Worm (Caenorhabditis elegans) whole organism, dauer: ENCODE results near the gene ZK355.3.

Source experiments
- unc-62 ChIP-seq: sonication (generic microtip); optimal IDR thresholded peaks from 2 replicates; lab custom pipeline; 2017; ENCODE audit warnings: missing biosample characterization, missing genetic modification reagents, missing genetic modification characterization

ZK355.3 gene

ce11 chrII:2913505-2913904 is 13.9 kb downstream of the ZK355.3 start, which contains the start of gene ubc-15:
ubc-15 (minus strand) TSS chrII:2913605.
- no peak for TF ChIP-seq unc-62 (GFP tag; lab: Kevin White, UChicago)

ce11 chrII:2903748-2904147 is 23.7 kb downstream of the ZK355.3 start:
- TF ChIP-seq unc-62 (GFP tag; lab: Kevin White, UChicago): no peak

- no peak for TF ChIP-seq unc-62 (GFP tag; lab: Kevin White, UChicago)
These were observed 26.3 kb downstream of the ZK355.3 start for ce11 chrII:2901158-2901557.

ce11 chrII:2900248-2900647 is 27.2 kb downstream of the ZK355.3 start, which contains the start of gene ubc-26:
ubc-26 (minus strand) TSS chrII:2900348.
- TF ChIP-seq unc-62 (GFP tag; lab: Kevin White, UChicago): no peak

ce11 chrII:2894295-2894694 is 33.1 kb downstream of the ZK355.3 start, which contains the start of gene sqv-2:
sqv-2 (minus strand) TSS chrII:2894395.
- TF ChIP-seq unc-62 (GFP tag; lab: Kevin White, UChicago): no peak

- TF ChIP-seq unc-62 (GFP tag; lab: Kevin White, UChicago): no peak
These were observed 38.3 kb downstream of the ZK355.3 start, which contains the start of gene pinn-1 for ce11 chrII:2888957-2889630. pinn-1 (minus strand) TSS chrII:2889007.

ce11 chrII:2885518-2886449 is 41.6 kb downstream of the ZK355.3 start:
- TF ChIP-seq unc-62 (GFP tag; lab: Kevin White, UChicago): no peak

- TF ChIP-seq unc-62 (GFP tag; lab: Kevin White, UChicago): no peak
These were observed 42.6 kb downstream of the ZK355.3 start, which contains the start of gene pigw-1 for ce11 chrII:2884810-2885209. pigw-1 (minus strand) TSS chrII:2884910.

- no peak for TF ChIP-seq unc-62 (GFP tag; lab: Kevin White, UChicago)
These were observed 46.3 kb downstream of the ZK355.3 start for ce11 chrII:2881088-2881487.

- no peak for TF ChIP-seq unc-62 (GFP tag; lab: Kevin White, UChicago)
These were observed 48.5 kb downstream of the ZK355.3 start for ce11 chrII:2878909-2879308.
